Worm (Caenorhabditis elegans) whole organism, L4 larva: ENCODE results near the gene vps-18.

Experiments
- D1046.2 ChIP-seq: fragments of 200-800 bp; sonication (Bioruptor generic); IDR thresholded peaks from 2 replicates; pipeline ENCODE4 v1.3.6; 2022; ENCODE audit warnings: missing genetic modification characterization, missing compliant biosample characterization
- F26F4.8 ChIP-seq: fragments of 200-800 bp; sonication (Bioruptor generic); conservative IDR thresholded peaks from 2 replicates; pipeline ENCODE4 v1.3.6; 2022; ENCODE audit warnings: missing genetic modification characterization, missing compliant biosample characterization
- T20F7.1 ChIP-seq: fragments of 200-800 bp; sonication (Bioruptor generic); optimal IDR thresholded peaks from 2 replicates; lab custom pipeline; 2018; ENCODE audit warnings: mild to moderate bottlenecking, missing genetic modification characterization, missing compliant biosample characterization
- aha-1 ChIP-seq: fragments of 150-350 bp; peaks from one replicate; lab custom pipeline; 2014; ENCODE audit warnings: missing biosample characterization, missing genetic modification characterization
- ama-1 ChIP-seq: fragments of 150-350 bp; optimal IDR thresholded peaks from 2 replicates; lab custom pipeline; 2014; ENCODE audit warnings: inconsistent platforms, mixed read lengths
- ceh-32 ChIP-seq: sonication (generic microtip); optimal IDR thresholded peaks from 2 replicates; lab custom pipeline; 2016; ENCODE audit warnings: mild to moderate bottlenecking, missing genetic modification characterization, missing compliant biosample characterization; ENCODE audit not compliant: poor library complexity
- ceh-82 ChIP-seq: sonication (generic microtip); optimal IDR thresholded peaks from 2 replicates; lab custom pipeline; 2017; ENCODE audit warnings: missing biosample characterization, missing genetic modification characterization
- daf-16 ChIP-seq, 3 experiments: sonication (generic microtip); optimal IDR thresholded peaks; 2 replicates each; lab custom pipeline; 2016 to 2017; ENCODE audit warnings: missing genetic modification characterization in 3 of 3, missing genetic modification reagents in 3 of 3, mild to moderate bottlenecking in 2 of 3, missing compliant biosample characterization in 2 of 3, missing biosample characterization in 1 of 3, moderate library complexity in 1 of 3
- daf-8 ChIP-seq: fragments of 200-800 bp; sonication (Bioruptor generic); IDR thresholded peaks from 2 replicates; pipeline ENCODE4 v1.3.6; 2022; ENCODE audit warnings: missing genetic modification characterization, missing compliant biosample characterization
- dmd-6 ChIP-seq: fragments of 200-800 bp; sonication (Bioruptor generic); IDR thresholded peaks from 2 replicates; pipeline ENCODE4 v1.3.6; 2022; ENCODE audit warnings: missing genetic modification reagents, missing genetic modification characterization, missing compliant biosample characterization
- duxl-1 ChIP-seq: sonication (generic microtip); optimal IDR thresholded peaks from 2 replicates; lab custom pipeline; 2016; ENCODE audit warnings: mild to moderate bottlenecking, missing genetic modification characterization, moderate library complexity, missing compliant biosample characterization; ENCODE audit not compliant: poor library complexity
- hlh-11 ChIP-seq: fragments of 200-800 bp; sonication (Bioruptor generic); optimal IDR thresholded peaks from 2 replicates; lab custom pipeline; 2018; ENCODE audit warnings: mild to moderate bottlenecking, missing genetic modification characterization, missing compliant biosample characterization
- hlh-30 ChIP-seq: sonication (generic microtip); optimal IDR thresholded peaks from 2 replicates; lab custom pipeline; 2017; ENCODE audit warnings: antibody characterized with exemption, mild to moderate bottlenecking, missing genetic modification characterization, missing compliant biosample characterization; ENCODE audit not compliant: insufficient read depth
- hmg-1.1 ChIP-seq: fragments of 200-800 bp; sonication (Bioruptor generic); IDR thresholded peaks from 2 replicates; pipeline ENCODE4 v1.3.6; 2022; ENCODE audit warnings: missing genetic modification reagents, missing genetic modification characterization, missing compliant biosample characterization
- jun-1 ChIP-seq: fragments of 150-350 bp; optimal IDR thresholded peaks from 2 replicates; lab custom pipeline; 2014; ENCODE audit warnings: missing biosample characterization, missing genetic modification reagents, missing genetic modification characterization
- lin-38 ChIP-seq: fragments of 200-800 bp; sonication (Bioruptor generic); IDR thresholded peaks from 2 replicates; pipeline ENCODE4 v1.3.6; 2022; ENCODE audit warnings: missing genetic modification reagents, missing genetic modification characterization, missing compliant biosample characterization
- lsy-2 ChIP-seq, 2 experiments: fragments of 150-350 bp in 1 of 2; sonication (generic microtip) in 1 of 2; optimal IDR thresholded peaks; 2 replicates each; lab custom pipeline; 2014 to 2017; ENCODE audit warnings: missing biosample characterization in 2 of 2, missing genetic modification characterization in 2 of 2
- mdl-1 ChIP-seq, 2 experiments: fragments of 150-350 bp in 1 of 2; sonication (generic microtip) in 1 of 2; optimal IDR thresholded peaks; 2 replicates each; lab custom pipeline; 2014 to 2017; ENCODE audit warnings: missing biosample characterization in 2 of 2, missing genetic modification characterization in 2 of 2
- mes-2 ChIP-seq: sonication (generic microtip); optimal IDR thresholded peaks from 2 replicates; lab custom pipeline; 2016; ENCODE audit warnings: missing genotype, mild to moderate bottlenecking, missing genetic modification characterization, missing compliant biosample characterization; ENCODE audit not compliant: poor library complexity, severe bottlenecking
- mxl-3 ChIP-seq: fragments of 200-800 bp; sonication (Bioruptor generic); optimal IDR thresholded peaks from 2 replicates; lab custom pipeline; 2018; ENCODE audit warnings: mild to moderate bottlenecking, missing genetic modification characterization, missing compliant biosample characterization
- nhr-10 ChIP-seq: fragments of 150-350 bp; optimal IDR thresholded peaks from 2 replicates; lab custom pipeline; 2014; ENCODE audit warnings: missing biosample characterization, missing genetic modification characterization
- nhr-25 ChIP-seq: sonication (generic microtip); optimal IDR thresholded peaks from 2 replicates; lab custom pipeline; 2017; ENCODE audit warnings: missing genetic modification characterization, mild to moderate bottlenecking, missing compliant biosample characterization, antibody characterized with exemption, moderate library complexity, borderline replicate concordance; ENCODE audit not compliant: insufficient read depth
- nhr-28 ChIP-seq: fragments of 150-350 bp; optimal IDR thresholded peaks from 2 replicates; lab custom pipeline; 2014; ENCODE audit warnings: missing biosample characterization, missing genetic modification characterization
- nhr-77 ChIP-seq: fragments of 150-350 bp; optimal IDR thresholded peaks from 2 replicates; lab custom pipeline; 2014; ENCODE audit warnings: missing biosample characterization, missing genetic modification characterization
- pqm-1 ChIP-seq: sonication (generic microtip); optimal IDR thresholded peaks from 2 replicates; lab custom pipeline; 2017; ENCODE audit warnings: missing biosample characterization, missing genetic modification characterization
- saeg-2 ChIP-seq: fragments of 200-800 bp; sonication (Bioruptor generic); IDR thresholded peaks from 2 replicates; pipeline ENCODE4 v1.3.6; 2022; ENCODE audit warnings: missing genetic modification reagents, missing genetic modification characterization, missing compliant biosample characterization
- set-16 ChIP-seq: fragments of 200-800 bp; sonication (Bioruptor generic); IDR thresholded peaks from 2 replicates; pipeline ENCODE4 v1.3.6; 2022; ENCODE audit warnings: missing genetic modification reagents, missing genetic modification characterization, missing compliant biosample characterization
- snpc-4 ChIP-seq: fragments of 150-350 bp; optimal IDR thresholded peaks from 2 replicates; lab custom pipeline; 2014; ENCODE audit warnings: missing biosample characterization, missing genetic modification characterization
- ztf-7 ChIP-seq: fragments of 150-350 bp; optimal IDR thresholded peaks from 2 replicates; lab custom pipeline; 2014; ENCODE audit warnings: missing biosample characterization, missing genetic modification characterization

Gene vps-18

DNA sequence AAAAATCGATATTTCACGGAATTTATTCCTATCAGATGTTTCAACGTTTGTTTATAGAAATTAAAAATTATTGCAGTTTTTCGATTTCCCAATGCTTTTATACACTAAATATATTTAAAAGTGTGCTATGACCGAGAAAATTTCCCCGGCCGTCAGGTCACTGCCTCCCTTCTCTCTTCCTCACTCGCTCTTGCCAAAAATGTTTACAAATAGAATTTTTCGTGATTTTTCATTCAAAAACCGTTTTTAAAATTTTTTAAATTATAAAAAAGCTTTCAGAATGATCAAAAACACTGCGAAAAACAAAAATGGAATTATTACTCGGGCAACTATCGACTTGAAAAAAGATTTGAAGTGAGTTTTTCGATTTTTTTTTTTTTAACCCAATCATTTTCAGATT lies at the start of gene vps-18, which contains the start of gene T12C9.7:
Gene vps-18 (plus strand): TSS at position 280 of the 400 bp plus-strand sequence.
Gene T12C9.7 (minus strand): TSS at position 101 of the 400 bp plus-strand sequence.
- no peak for TF ChIP-seq daf-16 (GFP tag; optimal IDR thresholded peaks at IDR 0.05; lab: Kevin White, UChicago)
- TF ChIP-seq daf-16 (tag; optimal IDR thresholded peaks at IDR 0.05; lab: Kevin White, UChicago): peak; percentile 5
- TF ChIP-seq nhr-25 (tag; lab: Kevin White, UChicago): no peak
- TF ChIP-seq, all 104 proteins: peak for 1

DNA sequence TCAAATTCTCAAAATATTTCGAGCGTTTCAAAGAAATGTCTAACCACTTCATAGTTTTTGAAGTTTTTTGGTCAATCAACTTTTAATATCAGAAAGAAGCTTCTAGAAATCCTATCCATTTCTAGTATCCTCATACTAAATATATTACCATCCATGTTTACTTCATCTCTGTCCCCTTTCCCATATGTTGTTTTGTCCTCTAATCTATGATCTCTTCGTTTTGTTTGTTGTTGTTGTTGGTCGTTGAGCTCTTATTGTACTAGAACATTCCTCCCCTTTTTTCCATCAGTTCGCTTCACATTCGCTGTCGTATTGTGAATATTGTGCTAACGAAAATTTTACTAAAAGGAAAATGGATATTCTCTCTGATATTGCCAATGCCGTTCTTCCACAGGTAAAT lies 43.6 kb upstream of the vps-18 start, which contains the start of gene sod-5:
Gene sod-5 (plus strand): TSS at position 301 of the 400 bp plus-strand sequence.
- TF ChIP-seq snpc-4 (no peak), aha-1 (no peak), ztf-7 (tag; lab: Kevin White, UChicago) (no peak), ama-1 (lab: Kevin White, UChicago) (no peak), duxl-1 (tag; lab: Kevin White, UChicago) (no peak), nhr-28 (no peak)
- TF ChIP-seq, all 104 proteins: peak for 0

DNA sequence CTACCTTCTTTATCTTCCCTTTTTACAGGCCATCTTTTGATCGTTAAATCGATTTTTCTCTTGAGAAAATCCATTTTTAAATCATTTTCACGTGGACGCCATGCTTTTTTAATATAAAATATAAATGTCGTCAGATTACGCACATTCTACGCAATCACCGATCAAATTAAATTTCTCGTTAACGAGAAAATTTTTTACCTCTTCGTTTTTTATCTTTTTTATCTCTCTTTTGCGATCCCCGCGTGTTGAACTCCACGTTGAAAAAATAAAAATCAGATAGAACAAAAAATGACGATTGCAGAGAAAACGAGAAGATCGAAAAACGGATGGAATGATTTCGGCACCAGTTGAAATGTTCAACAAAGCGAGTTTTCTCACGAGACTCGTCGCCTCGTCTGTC lies 41.0 kb upstream of the vps-18 start, which contains the start of gene bpnt-1:
Gene bpnt-1 (plus strand): TSS at position 301 of the 400 bp plus-strand sequence.
- TF ChIP-seq F26F4.8: no peak
- TF ChIP-seq nhr-77 (tag; lab: Kevin White, UChicago): no peak
- peak; percentile 12 for TF ChIP-seq nhr-28
- no peak for TF ChIP-seq hmg-1.1 (GFP tag; lab: Robert Waterston, UW)
- TF ChIP-seq mxl-3 (GFP tag; lab: Kevin White, UChicago): peak; percentile 13
- no peak for TF ChIP-seq snpc-4
- no peak for TF ChIP-seq daf-16 (GFP tag; optimal IDR thresholded peaks at IDR 0.05; lab: Kevin White, UChicago)
- no peak for TF ChIP-seq daf-16 (tag; optimal IDR thresholded peaks at IDR 0.05; lab: Kevin White, UChicago)
- peak in 1 of 2 experiments; percentile 19 for TF ChIP-seq mdl-1 (tag; optimal IDR thresholded peaks at IDR 0.05; lab: Kevin White, UChicago)
- peak; percentile 39 for TF ChIP-seq hlh-30 (tag; lab: Kevin White, UChicago)
- TF ChIP-seq, all 104 proteins: peak for 4

- TF ChIP-seq dmd-6 (no peak), jun-1 (no peak), hmg-1.1 (GFP tag; lab: Robert Waterston, UW) (0 out of 2 replicates have a peak, but pooled peaks have one; percentile 11), mes-2 (tag; lab: Kevin White, UChicago) (peak; percentile 34), lin-38 (no peak), lsy-2 (tag; optimal IDR thresholded peaks at IDR 0.05; lab: Kevin White, UChicago) (peak in 1 of 2 experiments; percentile 39), daf-8 (GFP tag; lab: Robert Waterston, UW) (no peak)
Observed at ce11 chrII:4424807-4425206, 36.1 kb upstream of the vps-18 start, which contains the start of the genes dcaf-13 and toe-1. Gene dcaf-13, minus strand, starts transcription at chrII:4424902. Gene toe-1, plus strand, starts transcription at chrII:4425167.

DNA sequence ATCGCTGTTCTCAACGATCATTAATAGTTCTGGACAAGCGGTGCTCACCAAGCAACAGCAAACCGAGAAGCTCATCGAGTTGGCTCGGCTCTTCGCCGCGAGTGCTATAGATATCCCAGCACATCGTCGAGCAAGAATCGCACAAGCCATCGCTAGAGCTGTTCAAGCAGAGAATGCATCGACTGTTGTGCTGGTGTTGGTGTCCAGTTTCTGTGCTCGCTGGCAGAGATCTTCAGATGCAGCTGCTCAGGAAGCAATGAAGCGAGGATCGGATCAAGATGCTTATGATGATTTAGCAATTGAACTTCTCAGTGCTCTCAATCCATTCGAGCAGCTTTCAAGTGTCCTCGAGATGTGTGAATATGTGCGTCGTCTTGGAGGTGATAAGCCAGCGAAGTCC lies 32.8 kb upstream of the vps-18 start:
- TF ChIP-seq saeg-2 (GFP tag; lab: Robert Waterston, UW): no peak
- 0 out of 2 replicates have a peak, but pooled peaks have one; percentile 14 for TF ChIP-seq set-16 (GFP tag; lab: Robert Waterston, UW)
- TF ChIP-seq aha-1: peak; percentile 94

ce11 chrII:4433146-4433545 lies 27.8 kb upstream of the vps-18 start, which contains the start of gene nhr-109:
Gene nhr-109, plus strand, starts transcription at chrII:4433367.
- TF ChIP-seq hlh-11 (tag; lab: Kevin White, UChicago) (peak; percentile 2), daf-16 (GFP tag; optimal IDR thresholded peaks at IDR 0.05; lab: Kevin White, UChicago) (no peak), daf-16 (tag; optimal IDR thresholded peaks at IDR 0.05; lab: Kevin White, UChicago) (peak; percentile 61), pqm-1 (tag; lab: Kevin White, UChicago) (peak; percentile 14), ceh-82 (tag; lab: Kevin White, UChicago) (no peak), T20F7.1 (no peak), nhr-28 (peak; percentile 97), nhr-77 (tag; lab: Kevin White, UChicago) (peak; percentile 2)

- TF ChIP-seq ceh-32 (tag; lab: Kevin White, UChicago) (no peak), D1046.2 (no peak), aha-1 (peak; percentile 98), nhr-10 (tag; lab: Kevin White, UChicago) (no peak)
Observed at ce11 chrII:4434278-4434677, 26.7 kb upstream of the vps-18 start.
